Worm (Caenorhabditis elegans): ENCODE data around the gene clec-252.

- TF ChIP-seq unc-62 (GFP tag; optimal IDR thresholded peaks at IDR 0.05) = no peak
- TF ChIP-seq nhr-47 (tag; optimal IDR thresholded peaks at IDR 0.05) = no peak
- TF ChIP-seq dpl-1 (GFP tag; optimal IDR thresholded peaks at IDR 0.05) = no peak
- no peak for TF ChIP-seq rnt-1 (tag; optimal IDR thresholded peaks at IDR 0.05)
- TF ChIP-seq ama-1 (optimal IDR thresholded peaks at IDR 0.05) = no peak
- no peak for TF ChIP-seq efl-1 (optimal IDR thresholded peaks at IDR 0.05)
- TF ChIP-seq efl-1 (GFP tag; optimal IDR thresholded peaks at IDR 0.05 in 1 of 2) = no peak
- no peak for TF ChIP-seq nhr-237 (tag; optimal IDR thresholded peaks at IDR 0.05)
- no peak for TF ChIP-seq F16B12.6 (tag; optimal IDR thresholded peaks at IDR 0.05)
- no peak for TF ChIP-seq ceh-82 (tag; optimal IDR thresholded peaks at IDR 0.05)
- TF ChIP-seq zag-1 (tag; optimal IDR thresholded peaks at IDR 0.05) = no peak
Measured at ce11 chrV:18746937-18747660, 1.5 kb downstream of the clec-252 start, which contains the start of gene clec-251.
